Worm (Caenorhabditis elegans): ENCODE measurements around the gene W04G3.11.
A peak's percentile ranks its signal among the peaks of the same experiment; 100 is the strongest.

The W04G3.11 gene

ce11 chrX:11093985-11094593 lies 5.1 kb downstream of the W04G3.11 start (continued):
- TF ChIP-seq egl-43 (GFP tag; IDR thresholded peaks at IDR 0.05) (peak; percentile 100), ceh-20 (GFP tag; IDR thresholded peaks at IDR 0.05) (peak; percentile 99), zip-2 (tag; optimal IDR thresholded peaks at IDR 0.05) (peak; percentile 99), F26F4.8 (GFP tag; conservative IDR thresholded peaks at IDR 0.05) (no peak), zfp-2 (tag; optimal IDR thresholded peaks at IDR 0.05) (peak; percentile 90), aha-1 (tag) (peak; percentile 100), lin-38 (GFP tag; IDR thresholded peaks at IDR 0.05) (peak; percentile 91), dve-1 (tag; optimal IDR thresholded peaks at IDR 0.05; ENCODE audit: insufficient read depth) (peak; percentile 100), mdt-29 (GFP tag; IDR thresholded peaks at IDR 0.05) (peak; percentile 97), cey-2 (tag; optimal IDR thresholded peaks at IDR 0.05; ENCODE audit: borderline replicate concordance, insufficient read depth) (peak; percentile 61), ZK337.2 (GFP tag; IDR thresholded peaks at IDR 0.05) (peak; percentile 94), madf-5 (GFP tag; IDR thresholded peaks at IDR 0.05) (peak; percentile 74 to 93), hif-1 (tag; optimal IDR thresholded peaks at IDR 0.05) (peak; percentile 87 to 91), nhr-48 (tag; optimal IDR thresholded peaks at IDR 0.05) (peak; percentile 98), mdl-1 (tag; optimal IDR thresholded peaks at IDR 0.05) (peak; percentile 94 to 97), nhr-28 (tag; optimal IDR thresholded peaks at IDR 0.05) (peak; percentile 98), madf-9 (GFP tag; conservative IDR thresholded peaks at IDR 0.05) (peak; percentile 99), unc-130 (GFP tag; optimal IDR thresholded peaks at IDR 0.05) (peak; percentile 68), F44E2.7 (GFP tag; IDR thresholded peaks at IDR 0.05) (0 out of 2 replicates have a peak, but pooled peaks have one; percentile 81), hmg-1.1 (GFP tag; IDR thresholded peaks at IDR 0.05) (peak; percentile 100), lin-13 (GFP tag; optimal IDR thresholded peaks at IDR 0.05) (peak; percentile 99), attf-4 (tag; optimal IDR thresholded peaks at IDR 0.05) (peak; percentile 78)

DNA sequence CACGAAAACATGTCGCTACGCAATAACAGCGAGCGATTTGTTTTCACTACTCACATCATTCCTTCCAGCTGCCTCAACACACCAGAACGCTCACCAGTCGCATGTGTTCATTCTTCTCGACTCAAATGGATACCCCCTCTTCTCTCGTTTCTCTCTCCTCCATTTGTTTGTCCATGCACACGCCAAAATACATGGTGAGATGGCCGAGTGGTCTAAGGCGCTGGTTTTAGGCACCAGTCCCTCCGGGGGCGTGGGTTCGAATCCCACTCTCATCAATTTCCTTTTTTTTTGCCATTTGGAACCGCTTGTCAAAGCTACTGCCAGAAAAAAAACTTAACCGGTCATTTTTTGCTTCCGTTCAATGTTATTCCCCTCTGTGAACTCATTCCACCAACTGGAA lies 6.5 kb downstream of the W04G3.11 start:
- TF ChIP-seq fos-1 (tag; optimal IDR thresholded peaks at IDR 0.05), result no peak
- TF ChIP-seq nhr-6 (tag; optimal IDR thresholded peaks at IDR 0.05), result peak; percentile 41
- peak; percentile 73; the same call in 1 of the 2 replicates for TF ChIP-seq zfp-3 (GFP tag; conservative IDR thresholded peaks at IDR 0.05)
- peak; percentile 93 for TF ChIP-seq duxl-1 (tag; optimal IDR thresholded peaks at IDR 0.05; ENCODE audit: poor library complexity)
- TF ChIP-seq unc-130 (GFP tag; optimal IDR thresholded peaks at IDR 0.05), result peak; percentile 29
- TF ChIP-seq lin-15B (tag; optimal IDR thresholded peaks at IDR 0.05), result no peak
- TF ChIP-seq dmd-6 (GFP tag; IDR thresholded peaks at IDR 0.05), result peak; percentile 88
- TF ChIP-seq lin-13 (GFP tag; optimal IDR thresholded peaks at IDR 0.05), result peak; percentile 67
- TF ChIP-seq rbr-2 (tag; optimal IDR thresholded peaks at IDR 0.05), result peak; percentile 93
- TF ChIP-seq dpl-1 (GFP tag; optimal IDR thresholded peaks at IDR 0.05), result peak; percentile 50
- TF ChIP-seq tag-97 (GFP tag; IDR thresholded peaks at IDR 0.05), result 0 out of 2 replicates have a peak, but pooled peaks have one; percentile 80
- TF ChIP-seq nhr-111 (GFP tag; optimal IDR thresholded peaks at IDR 0.05), result peak; percentile 37
- no peak for TF ChIP-seq ztf-11 (tag; optimal IDR thresholded peaks at IDR 0.05)
- TF ChIP-seq unc-62 (GFP tag; optimal IDR thresholded peaks at IDR 0.05 in 1 of 2), result peak in 1 of 2 experiments; percentile 95
- TF ChIP-seq unc-62 (tag; optimal IDR thresholded peaks at IDR 0.05), result no peak
- TF ChIP-seq F49E8.2 (tag; optimal IDR thresholded peaks at IDR 0.05; ENCODE audit: borderline replicate concordance), result peak; percentile 65
- no peak for TF ChIP-seq R02D3.7 (tag; optimal IDR thresholded peaks at IDR 0.05)
- no peak for TF ChIP-seq nhr-237 (tag; optimal IDR thresholded peaks at IDR 0.05)
- peak; percentile 59 for TF ChIP-seq sdz-12 (GFP tag; optimal IDR thresholded peaks at IDR 0.05)
- TF ChIP-seq ZK337.2 (GFP tag; IDR thresholded peaks at IDR 0.05), result peak; percentile 85
- peak; percentile 78 for TF ChIP-seq F10B5.3 (tag; optimal IDR thresholded peaks at IDR 0.05)
- TF ChIP-seq ama-1 (optimal IDR thresholded peaks at IDR 0.05), result no peak
- TF ChIP-seq lin-29 (GFP tag; IDR thresholded peaks at IDR 0.05), result peak; percentile 78; the same call in 1 of the 2 replicates
- TF ChIP-seq ceh-62 (tag; optimal IDR thresholded peaks at IDR 0.05), result no peak
- peak; percentile 93 for TF ChIP-seq F37D6.2 (tag; optimal IDR thresholded peaks at IDR 0.05)
- no peak for TF ChIP-seq nhr-76 (tag; optimal IDR thresholded peaks at IDR 0.05)
- peak in 1 of 2 experiments; percentile 25 for TF ChIP-seq lsy-2 (tag; optimal IDR thresholded peaks at IDR 0.05)
- no peak for TF ChIP-seq mdt-29 (GFP tag; IDR thresholded peaks at IDR 0.05)
- TF ChIP-seq dmd-9 (GFP tag; IDR thresholded peaks at IDR 0.05), result peak; percentile 74; the same call in 1 of the 2 replicates
- TF ChIP-seq nhr-41 (GFP tag; IDR thresholded peaks at IDR 0.05), result peak; percentile 89; the same call in 1 of the 2 replicates
- TF ChIP-seq ZK546.5 (tag; optimal IDR thresholded peaks at IDR 0.05), result no peak
- peak; percentile 92 for TF ChIP-seq snpc-1.2 (GFP tag; IDR thresholded peaks at IDR 0.05)

All from whole organism, L4 larva.